Worm (Caenorhabditis elegans): ENCODE data around the gene ech-8.

ech-8 gene

ce11 chrIV:10223723-10224122 lies 15.3 kb downstream of the ech-8 start, which contains the start of gene nas-12:
nas-12 (plus strand) TSS chrIV:10224023.
- TF ChIP-seq ceh-22 (tag; optimal IDR thresholded peaks at IDR 0.05) (no peak), F13H6.1 (tag; optimal IDR thresholded peaks at IDR 0.05) (no peak), unc-42 (tag; optimal IDR thresholded peaks at IDR 0.05) (no peak), pha-2 (tag; optimal IDR thresholded peaks at IDR 0.05) (no peak), ceh-14 (tag; optimal IDR thresholded peaks at IDR 0.05) (no peak), nhr-11 (tag; optimal IDR thresholded peaks at IDR 0.05) (no peak), odd-2 (tag; optimal IDR thresholded peaks at IDR 0.05) (no peak), hlh-13 (GFP tag; optimal IDR thresholded peaks at IDR 0.05) (no peak), ref-2 (tag; optimal IDR thresholded peaks at IDR 0.05) (no peak), ama-1 (optimal IDR thresholded peaks at IDR 0.05) (no peak), ttx-3 (tag; optimal IDR thresholded peaks at IDR 0.05) (no peak), nfya-1 (tag; optimal IDR thresholded peaks at IDR 0.05) (no peak), nhr-232 (tag; optimal IDR thresholded peaks at IDR 0.05) (no peak)

ce11 chrIV:10222122-10222589 lies 16.8 kb downstream of the ech-8 start, which contains the start of gene C24F3.2:
C24F3.2 (plus strand) TSS chrIV:10222539.
- TF ChIP-seq ceh-24 (tag; optimal IDR thresholded peaks at IDR 0.05), result no peak
- peak; percentile 29 for TF ChIP-seq ceh-18 (tag; optimal IDR thresholded peaks at IDR 0.05)
- TF ChIP-seq nfya-1 (tag; optimal IDR thresholded peaks at IDR 0.05), result peak; percentile 17
- no peak for TF ChIP-seq T23F11.4 (GFP tag; optimal IDR thresholded peaks at IDR 0.05)
- no peak for TF ChIP-seq Y22D7AL.16 (tag; optimal IDR thresholded peaks at IDR 0.05)
- TF ChIP-seq ceh-14 (tag; optimal IDR thresholded peaks at IDR 0.05), result no peak
- peak; percentile 6 for TF ChIP-seq syd-9 (tag; optimal IDR thresholded peaks at IDR 0.05)
- TF ChIP-seq ceh-34 (tag; optimal IDR thresholded peaks at IDR 0.05), result no peak
- TF ChIP-seq ets-4 (tag; optimal IDR thresholded peaks at IDR 0.05), result no peak
- TF ChIP-seq lin-11 (tag; optimal IDR thresholded peaks at IDR 0.05), result no peak
- TF ChIP-seq mec-3 (tag; optimal IDR thresholded peaks at IDR 0.05; ENCODE audit: borderline replicate concordance), result no peak
- peak; percentile 64 for TF ChIP-seq ceh-31 (tag; optimal IDR thresholded peaks at IDR 0.05)
- no peak for TF ChIP-seq npax-4 (tag; optimal IDR thresholded peaks at IDR 0.05)
- TF ChIP-seq pros-1 (tag; optimal IDR thresholded peaks at IDR 0.05), result no peak
- TF ChIP-seq fax-1 (tag; optimal IDR thresholded peaks at IDR 0.05), result no peak
- TF ChIP-seq ttx-3 (tag; optimal IDR thresholded peaks at IDR 0.05), result no peak
- no peak for TF ChIP-seq hlh-6 (tag; optimal IDR thresholded peaks at IDR 0.05)
- no peak for TF ChIP-seq ceh-19 (GFP tag; optimal IDR thresholded peaks at IDR 0.05)
- TF ChIP-seq tbx-7 (tag; optimal IDR thresholded peaks at IDR 0.05), result no peak
- no peak for TF ChIP-seq pag-3 (tag; optimal IDR thresholded peaks at IDR 0.05; ENCODE audit: borderline replicate concordance)
- no peak for TF ChIP-seq ceh-9 (tag; optimal IDR thresholded peaks at IDR 0.05)
- no peak for TF ChIP-seq ceh-48 (tag; optimal IDR thresholded peaks at IDR 0.05)
- no peak for TF ChIP-seq gmeb-2 (tag; optimal IDR thresholded peaks at IDR 0.05)
- no peak for TF ChIP-seq fkh-6 (tag; optimal IDR thresholded peaks at IDR 0.05)
- no peak for TF ChIP-seq lim-6 (tag; optimal IDR thresholded peaks at IDR 0.05)
- TF ChIP-seq ref-2 (tag; optimal IDR thresholded peaks at IDR 0.05), result peak; percentile 68
- TF ChIP-seq dmd-4 (tag; optimal IDR thresholded peaks at IDR 0.05; ENCODE audit: borderline replicate concordance), result no peak
- TF ChIP-seq C08G9.2 (tag; optimal IDR thresholded peaks at IDR 0.05), result no peak
- TF ChIP-seq hlh-15 (tag; optimal IDR thresholded peaks at IDR 0.05), result no peak
- TF ChIP-seq C38D4.7 (GFP tag; optimal IDR thresholded peaks at IDR 0.05), result no peak
- TF ChIP-seq hlh-13 (GFP tag; optimal IDR thresholded peaks at IDR 0.05), result no peak
- no peak for TF ChIP-seq odd-2 (tag; optimal IDR thresholded peaks at IDR 0.05)
- TF ChIP-seq hlh-30 (tag; optimal IDR thresholded peaks at IDR 0.05; ENCODE audit: insufficient read depth), result no peak
- TF ChIP-seq sdc-2 (tag; optimal IDR thresholded peaks at IDR 0.05), result no peak
- peak; percentile 5 for TF ChIP-seq zip-5 (tag; optimal IDR thresholded peaks at IDR 0.05)
- no peak for TF ChIP-seq pha-2 (tag; optimal IDR thresholded peaks at IDR 0.05)
- TF ChIP-seq dve-1 (tag; optimal IDR thresholded peaks at IDR 0.05), result no peak
- TF ChIP-seq ztf-16 (tag; optimal IDR thresholded peaks at IDR 0.05), result no peak
- TF ChIP-seq pax-1 (tag; optimal IDR thresholded peaks at IDR 0.05), result no peak
- TF ChIP-seq ceh-6 (GFP tag; optimal IDR thresholded peaks at IDR 0.05), result no peak
- TF ChIP-seq unc-42 (tag; optimal IDR thresholded peaks at IDR 0.05), result peak; percentile 75
- TF ChIP-seq rnt-1 (tag; optimal IDR thresholded peaks at IDR 0.05), result peak; percentile 21
- TF ChIP-seq tbx-2 (tag; optimal IDR thresholded peaks at IDR 0.05), result peak; percentile 30
- peak; percentile 26 for TF ChIP-seq ceh-2 (tag; optimal IDR thresholded peaks at IDR 0.05)
- TF ChIP-seq madf-2 (tag; optimal IDR thresholded peaks at IDR 0.05), result no peak
- no peak for TF ChIP-seq eyg-1 (tag; optimal IDR thresholded peaks at IDR 0.05)
